Worm (Caenorhabditis elegans): ENCODE data around the gene F23D12.3.

Gene F23D12.3

ce11 chrX:14480248-14480647 is 37.8 kb downstream of the F23D12.3 start, which contains the start of gene gfi-3 (continued):
- TF ChIP-seq dmd-8 (GFP tag; IDR thresholded peaks at IDR 0.05) (0 out of 2 replicates have a peak, but pooled peaks have one; percentile 31), lin-1 (GFP tag; IDR thresholded peaks at IDR 0.05) (peak; percentile 61; the same call in 1 of the 2 replicates), T26A8.4 (GFP tag; IDR thresholded peaks at IDR 0.05) (peak; percentile 77), hmg-1.1 (GFP tag; IDR thresholded peaks at IDR 0.05) (peak; percentile 76), saeg-2 (GFP tag; IDR thresholded peaks at IDR 0.05) (0 out of 2 replicates have a peak, but pooled peaks have one; percentile 46), Y75B8A.6 (GFP tag; IDR thresholded peaks at IDR 0.05) (no peak), duxl-1 (tag; optimal IDR thresholded peaks at IDR 0.05; ENCODE audit: poor library complexity) (peak; percentile 67), mes-2 (tag; optimal IDR thresholded peaks at IDR 0.05; ENCODE audit: poor library complexity, severe bottlenecking) (peak; percentile 89), pha-4 (GFP tag; IDR thresholded peaks at IDR 0.05) (peak; percentile 78), pha-4 (tag; optimal IDR thresholded peaks at IDR 0.05) (no peak), zfp-3 (GFP tag; conservative IDR thresholded peaks at IDR 0.05) (no peak), ceh-20 (GFP tag; IDR thresholded peaks at IDR 0.05) (peak; percentile 71; the same call in 1 of the 2 replicates), hlh-30 (tag; optimal IDR thresholded peaks at IDR 0.05; ENCODE audit: insufficient read depth) (peak; percentile 73), lsy-2 (tag; optimal IDR thresholded peaks at IDR 0.05) (peak in 1 of 2 experiments; percentile 85), dve-1 (tag; optimal IDR thresholded peaks at IDR 0.05; ENCODE audit: insufficient read depth) (peak; percentile 95), nhr-11 (tag; optimal IDR thresholded peaks at IDR 0.05) (peak; percentile 43), lin-29 (GFP tag; IDR thresholded peaks at IDR 0.05) (0 out of 2 replicates have a peak, but pooled peaks have one; percentile 19), spr-1 (tag; optimal IDR thresholded peaks at IDR 0.05) (peak; percentile 46), nhr-48 (tag; optimal IDR thresholded peaks at IDR 0.05) (peak; percentile 66), hif-1 (tag; optimal IDR thresholded peaks at IDR 0.05) (peak in 1 of 2 experiments; percentile 58)

- no peak for TF ChIP-seq unc-39 (tag; optimal IDR thresholded peaks at IDR 0.05)
- 0 out of 2 replicates have a peak, but pooled peaks have one; percentile 52 for TF ChIP-seq D1046.2 (GFP tag; IDR thresholded peaks at IDR 0.05)
- peak; percentile 4 for TF ChIP-seq hlh-11 (tag; optimal IDR thresholded peaks at IDR 0.05)
- peak; percentile 76 for TF ChIP-seq set-16 (GFP tag; IDR thresholded peaks at IDR 0.05)
Observed at ce11 chrX:14481637-14482036, 39.2 kb downstream of the F23D12.3 start.

ce11 chrX:14484827-14485226 is 42.4 kb downstream of the F23D12.3 start, which contains the start of gene M163.8:
TSS of gene M163.8 (plus strand) at chrX:14485127.
- TF ChIP-seq egl-27 (tag; optimal IDR thresholded peaks at IDR 0.05): no peak
- no peak for TF ChIP-seq gei-8 (GFP tag; optimal IDR thresholded peaks at IDR 0.05)
- no peak for TF ChIP-seq cey-2 (tag; optimal IDR thresholded peaks at IDR 0.05; ENCODE audit: borderline replicate concordance, insufficient read depth)
- TF ChIP-seq F37D6.2 (tag; optimal IDR thresholded peaks at IDR 0.05): no peak

DNA sequence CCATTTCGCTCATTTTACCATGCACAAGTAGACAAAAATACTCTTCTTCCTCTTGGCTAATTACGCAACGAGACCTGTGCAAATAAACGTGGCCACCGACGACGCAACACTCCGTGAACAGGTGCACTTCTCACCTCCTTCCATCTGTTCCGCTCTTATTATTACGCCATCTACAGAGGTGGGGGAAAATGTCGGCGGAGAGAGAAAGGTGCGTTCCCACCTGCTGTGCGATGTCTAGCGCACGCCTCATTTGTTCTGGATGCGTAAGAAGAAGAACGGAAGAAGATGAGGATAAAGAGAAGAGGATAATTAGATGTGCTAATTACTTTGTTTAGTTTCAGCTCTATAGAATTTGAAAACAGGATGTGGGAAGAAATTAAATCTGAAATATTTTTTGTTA is 44.1 kb downstream of the F23D12.3 start:
- no peak for TF ChIP-seq mxl-2 (GFP tag; conservative IDR thresholded peaks at IDR 0.05)
- TF ChIP-seq unc-62 (GFP tag; optimal IDR thresholded peaks at IDR 0.05 in 1 of 2): peak in 1 of 2 experiments; percentile 7
- TF ChIP-seq unc-62 (tag; optimal IDR thresholded peaks at IDR 0.05): no peak
- no peak for TF ChIP-seq Y48G9A.11 (GFP tag; IDR thresholded peaks at IDR 0.05)

DNA sequence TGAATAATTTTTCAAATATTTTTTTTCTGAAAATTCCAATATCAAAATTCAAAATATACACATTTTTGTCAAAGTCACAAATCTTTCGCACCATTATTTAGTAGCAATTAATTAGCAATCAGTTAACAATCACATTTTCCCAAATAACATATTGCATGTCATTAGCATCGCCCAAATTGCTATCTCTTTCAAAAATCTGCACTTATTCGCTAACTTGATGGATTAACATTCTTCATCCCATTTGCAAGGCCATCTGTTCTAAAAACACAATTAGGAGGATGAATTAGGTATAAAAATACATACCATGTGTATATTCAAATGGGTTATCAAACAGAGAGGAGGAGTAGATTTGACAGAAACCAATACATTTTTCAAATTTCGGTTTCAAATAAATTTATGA is 44.9 kb downstream of the F23D12.3 start:
- TF ChIP-seq nhr-41 (GFP tag; IDR thresholded peaks at IDR 0.05) (no peak), skn-1 (tag; optimal IDR thresholded peaks at IDR 0.05) (no peak), Y105C5A.15 (GFP tag; IDR thresholded peaks at IDR 0.05) (no peak), arid-1 (GFP tag; conservative IDR thresholded peaks at IDR 0.05) (no peak), F37D6.2 (tag; optimal IDR thresholded peaks at IDR 0.05) (no peak), mxl-2 (GFP tag; conservative IDR thresholded peaks at IDR 0.05) (no peak), T26A8.4 (GFP tag; IDR thresholded peaks at IDR 0.05) (no peak), aha-1 (tag) (peak; percentile 7), Y75B8A.6 (GFP tag; IDR thresholded peaks at IDR 0.05) (no peak)
